Worm (Caenorhabditis elegans): ENCODE results near the gene trx-3.
A peak's percentile ranks its signal among the peaks of the same experiment; 100 is the strongest.

ce11 chrIV:4454330-4455173 lies 32.3 kb upstream of the trx-3 start, which contains the start of gene R08C7.11:
- peak; percentile 32 for TF ChIP-seq ceh-28 (tag; optimal IDR thresholded peaks at IDR 0.05)
- no peak for TF ChIP-seq ces-1 (GFP tag; optimal IDR thresholded peaks at IDR 0.05)
- no peak for TF ChIP-seq nhr-11 (tag; optimal IDR thresholded peaks at IDR 0.05)
- TF ChIP-seq skn-1 (tag; optimal IDR thresholded peaks at IDR 0.05) = no peak
- TF ChIP-seq lim-7 (GFP tag; IDR thresholded peaks at IDR 0.05) = no peak
- TF ChIP-seq nhr-76 (tag; optimal IDR thresholded peaks at IDR 0.05) = no peak
- no peak for TF ChIP-seq sdz-12 (GFP tag; optimal IDR thresholded peaks at IDR 0.05)
- no peak for TF ChIP-seq unc-130 (GFP tag; optimal IDR thresholded peaks at IDR 0.05)
